Worm (Caenorhabditis elegans) whole organism, L3 larva: ENCODE data around the gene nhr-149.

Experiments used
- ZK546.5 ChIP-seq: sonication (generic microtip); optimal IDR thresholded peaks from 2 replicates; lab custom pipeline; 2017; ENCODE audit warnings: missing biosample characterization, missing genetic modification characterization
- aly-2 ChIP-seq: fragments of 150-350 bp; optimal IDR thresholded peaks from 2 replicates; lab custom pipeline; 2014; ENCODE audit warnings: missing biosample characterization, missing genetic modification characterization
- ceh-16 ChIP-seq: sonication (generic microtip); optimal IDR thresholded peaks from 2 replicates; lab custom pipeline; 2017; ENCODE audit warnings: missing biosample characterization, missing genetic modification characterization
- ceh-28 ChIP-seq: fragments of 150-350 bp; optimal IDR thresholded peaks from 2 replicates; lab custom pipeline; 2014; ENCODE audit warnings: missing biosample characterization, missing genetic modification reagents, missing genetic modification characterization
- ceh-82 ChIP-seq: fragments of 150-350 bp; optimal IDR thresholded peaks from 2 replicates; lab custom pipeline; 2014; ENCODE audit warnings: missing biosample characterization, missing genetic modification characterization
- ceh-9 ChIP-seq: sonication (generic microtip); optimal IDR thresholded peaks from 2 replicates; lab custom pipeline; 2018; ENCODE audit warnings: missing biosample characterization, missing genetic modification characterization
- daf-12 ChIP-seq: fragments of 150-350 bp; optimal IDR thresholded peaks from 2 replicates; lab custom pipeline; 2014; ENCODE audit warnings: missing biosample characterization, missing genetic modification reagents, missing genetic modification characterization
- elt-2 ChIP-seq: sonication (generic microtip); optimal IDR thresholded peaks from 2 replicates; lab custom pipeline; 2016; ENCODE audit warnings: missing genetic modification reagents, mild to moderate bottlenecking, missing genetic modification characterization, missing compliant biosample characterization
- elt-3 ChIP-seq, 3 experiments: fragments of 150-350 bp in 1 of 3; sonication (generic microtip) in 2 of 3; optimal IDR thresholded peaks; 2 replicates in 2 of 3; 4 replicates in 1 of 3; lab custom pipeline; 2014 to 2017; ENCODE audit warnings: missing biosample characterization in 3 of 3, missing genetic modification characterization in 3 of 3
- fkh-10 ChIP-seq: sonication (generic microtip); optimal IDR thresholded peaks from 2 replicates; lab custom pipeline; 2017; ENCODE audit warnings: missing biosample characterization, missing genetic modification reagents, missing genetic modification characterization
- fkh-2 ChIP-seq: fragments of 150-350 bp; optimal IDR thresholded peaks from 2 replicates; lab custom pipeline; 2014; ENCODE audit warnings: missing biosample characterization, missing genetic modification reagents, missing genetic modification characterization
- fos-1 ChIP-seq: fragments of 150-350 bp; optimal IDR thresholded peaks from 2 replicates; lab custom pipeline; 2014; ENCODE audit warnings: missing biosample characterization, missing genetic modification characterization
- jun-1 ChIP-seq: fragments of 150-350 bp; optimal IDR thresholded peaks from 2 replicates; lab custom pipeline; 2014; ENCODE audit warnings: missing biosample characterization, missing genetic modification reagents, missing genetic modification characterization
- lin-15B ChIP-seq: fragments of 150-350 bp; optimal IDR thresholded peaks from 2 replicates; lab custom pipeline; 2014; ENCODE audit warnings: missing biosample characterization, missing genetic modification characterization
- lin-39 ChIP-seq: fragments of 150-350 bp; optimal IDR thresholded peaks from 2 replicates; lab custom pipeline; 2018; ENCODE audit warnings: missing biosample characterization, missing genetic modification reagents, missing genetic modification characterization
- mml-1 ChIP-seq: fragments of 150-350 bp; sonication (generic microtip); optimal IDR thresholded peaks from 3 replicates; lab custom pipeline; 2014; ENCODE audit warnings: missing biosample characterization, missing genetic modification characterization
- nfya-1 ChIP-seq: sonication (generic microtip); optimal IDR thresholded peaks from 2 replicates; lab custom pipeline; 2017; ENCODE audit warnings: missing genetic modification characterization, mild to moderate bottlenecking, missing compliant biosample characterization, antibody characterized with exemption, moderate library complexity; ENCODE audit not compliant: insufficient read depth
- nhr-11 ChIP-seq: fragments of 150-350 bp; optimal IDR thresholded peaks from 2 replicates; lab custom pipeline; 2014; ENCODE audit warnings: missing biosample characterization, missing genetic modification characterization
- nhr-12 ChIP-seq: fragments of 150-350 bp; optimal IDR thresholded peaks from 2 replicates; lab custom pipeline; 2014; ENCODE audit warnings: missing biosample characterization, missing genetic modification characterization
- nhr-237 ChIP-seq: fragments of 150-350 bp; optimal IDR thresholded peaks from 2 replicates; lab custom pipeline; 2014; ENCODE audit warnings: missing biosample characterization, missing genetic modification characterization
- nhr-28 ChIP-seq: fragments of 150-350 bp; optimal IDR thresholded peaks from 2 replicates; lab custom pipeline; 2014; ENCODE audit warnings: missing biosample characterization, missing genetic modification characterization
- nhr-67 ChIP-seq: fragments of 150-350 bp; optimal IDR thresholded peaks from 2 replicates; lab custom pipeline; 2014; ENCODE audit warnings: missing biosample characterization, missing genetic modification characterization
- nhr-76 ChIP-seq: fragments of 150-350 bp; sonication (generic microtip); optimal IDR thresholded peaks from 5 replicates; lab custom pipeline; 2014; ENCODE audit warnings: missing biosample characterization, missing genetic modification characterization
- nhr-77 ChIP-seq: fragments of 150-350 bp; optimal IDR thresholded peaks from 2 replicates; lab custom pipeline; 2014; ENCODE audit warnings: missing biosample characterization, missing genetic modification characterization
- pha-4 ChIP-seq: fragments of 150-350 bp; optimal IDR thresholded peaks from 2 replicates; lab custom pipeline; 2014; ENCODE audit warnings: missing biosample characterization, missing genetic modification reagents, missing genetic modification characterization
- pqm-1 ChIP-seq: fragments of 150-350 bp; optimal IDR thresholded peaks from 2 replicates; lab custom pipeline; 2017; ENCODE audit warnings: missing biosample characterization, missing genetic modification characterization, inconsistent platforms
- sea-2 ChIP-seq: fragments of 150-350 bp; sonication (generic microtip); optimal IDR thresholded peaks from 4 replicates; lab custom pipeline; 2014; ENCODE audit warnings: missing biosample characterization, missing genetic modification reagents, missing genetic modification characterization
- snpc-4 ChIP-seq: fragments of 150-350 bp; optimal IDR thresholded peaks from 2 replicates; lab custom pipeline; 2014; ENCODE audit warnings: missing biosample characterization, missing genetic modification characterization
- tbx-2 ChIP-seq: sonication (generic microtip); optimal IDR thresholded peaks from 2 replicates; lab custom pipeline; 2016; ENCODE audit warnings: mild to moderate bottlenecking, missing genetic modification characterization, missing compliant biosample characterization
- unc-39 ChIP-seq: sonication (generic microtip); optimal IDR thresholded peaks from 4 replicates; lab custom pipeline; 2017; ENCODE audit warnings: missing biosample characterization, missing genetic modification characterization
- zag-1 ChIP-seq: fragments of 150-350 bp; optimal IDR thresholded peaks from 2 replicates; lab custom pipeline; 2014; ENCODE audit warnings: missing biosample characterization, missing genetic modification characterization
- ztf-4 ChIP-seq: fragments of 150-350 bp; optimal IDR thresholded peaks from 2 replicates; lab custom pipeline; 2014; ENCODE audit warnings: missing biosample characterization, missing genetic modification characterization

nhr-149 gene

ce11 chrV:7330868-7331267 is 18.6 kb downstream of the nhr-149 start, which contains the start of gene F10G2.2:
Gene F10G2.2 (plus strand): TSS chrV:7331168.
- TF ChIP-seq ceh-82 (tag; lab: Kevin White, UChicago), result no peak
- TF ChIP-seq lin-39 (tag; lab: Kevin White, UChicago), result no peak
- TF ChIP-seq lin-15B (tag; lab: Kevin White, UChicago), result no peak
- no peak for TF ChIP-seq nfya-1 (tag; lab: Kevin White, UChicago)
- TF ChIP-seq nhr-67 (tag; lab: Kevin White, UChicago), result no peak
- no peak for TF ChIP-seq pqm-1 (tag; lab: Kevin White, UChicago)
- no peak for TF ChIP-seq ceh-9
- TF ChIP-seq zag-1 (tag; lab: Kevin White, UChicago), result no peak
- no peak for TF ChIP-seq nhr-12
- no peak for TF ChIP-seq fkh-10 (GFP tag; lab: Kevin White, UChicago)

- TF ChIP-seq pha-4, result no peak
- peak; percentile 2 for TF ChIP-seq elt-2 (tag; lab: Kevin White, UChicago)
- no peak for TF ChIP-seq fkh-2
- TF ChIP-seq elt-3 (tag; optimal IDR thresholded peaks at IDR 0.05; lab: Kevin White, UChicago), result no peak
These were observed 21.3 kb downstream of the nhr-149 start, which contains the start of gene clec-7 for ce11 chrV:7328092-7328491. Gene clec-7 (plus strand): TSS chrV:7328392.

ce11 chrV:7326928-7327327 is 22.5 kb downstream of the nhr-149 start, which contains the start of gene F10G2.4:
Gene F10G2.4 (plus strand): TSS chrV:7327228.
- TF ChIP-seq aly-2 (no peak), nhr-11 (tag; lab: Kevin White, UChicago) (no peak), snpc-4 (tag; lab: Kevin White, UChicago) (no peak), ceh-16 (tag; lab: Kevin White, UChicago) (no peak), pqm-1 (tag; lab: Kevin White, UChicago) (no peak), ceh-82 (tag; lab: Kevin White, UChicago) (no peak), lin-39 (tag; lab: Kevin White, UChicago) (no peak), nhr-237 (no peak), ztf-4 (tag; lab: Kevin White, UChicago) (no peak), daf-12 (tag; lab: Kevin White, UChicago) (no peak), fos-1 (tag; lab: Kevin White, UChicago) (no peak), nhr-76 (tag; lab: Kevin White, UChicago) (no peak), nhr-28 (no peak), ZK546.5 (tag; lab: Kevin White, UChicago) (no peak)
- TF ChIP-seq, all 47 proteins: peak for 0

ce11 chrV:7325285-7325684 is 24.2 kb downstream of the nhr-149 start, which contains the start of gene srx-92:
Gene srx-92 (minus strand): TSS chrV:7325385.
- TF ChIP-seq sea-2, result no peak
- TF ChIP-seq lin-15B (tag; lab: Kevin White, UChicago), result no peak
- TF ChIP-seq daf-12 (tag; lab: Kevin White, UChicago), result no peak
- no peak for TF ChIP-seq ceh-16 (tag; lab: Kevin White, UChicago)
- no peak for TF ChIP-seq pha-4
- no peak for TF ChIP-seq ceh-28 (tag; lab: Kevin White, UChicago)
- TF ChIP-seq unc-39 (tag; lab: Kevin White, UChicago), result no peak
- TF ChIP-seq nfya-1 (tag; lab: Kevin White, UChicago), result no peak
- no peak for TF ChIP-seq elt-3 (tag; optimal IDR thresholded peaks at IDR 0.05; lab: Kevin White, UChicago)

ce11 chrV:7321915-7322314 is 27.5 kb downstream of the nhr-149 start, which contains the start of gene F10G2.10:
Gene F10G2.10 (plus strand): TSS chrV:7322215.
- TF ChIP-seq nhr-12 (no peak), nhr-77 (no peak), ZK546.5 (tag; lab: Kevin White, UChicago) (no peak), daf-12 (tag; lab: Kevin White, UChicago) (no peak), nhr-28 (no peak), zag-1 (tag; lab: Kevin White, UChicago) (no peak), elt-3 (tag; optimal IDR thresholded peaks at IDR 0.05; lab: Kevin White, UChicago) (no peak), ceh-82 (tag; lab: Kevin White, UChicago) (no peak), jun-1 (tag; lab: Kevin White, UChicago) (no peak), lin-39 (tag; lab: Kevin White, UChicago) (no peak), aly-2 (no peak), tbx-2 (tag; lab: Kevin White, UChicago) (no peak), ceh-9 (no peak), ztf-4 (tag; lab: Kevin White, UChicago) (no peak), fos-1 (tag; lab: Kevin White, UChicago) (no peak), mml-1 (tag; lab: Kevin White, UChicago) (no peak)
- TF ChIP-seq, all 47 proteins: peak for 0
